Worm (Caenorhabditis elegans): ENCODE results near the gene sir-2.2.

- no peak for TF ChIP-seq dao-5 (tag; optimal IDR thresholded peaks at IDR 0.05)
- TF ChIP-seq him-1 (tag; optimal IDR thresholded peaks at IDR 0.05), result no peak
Observed at ce11 chrX:13376851-13377250, 49.0 kb downstream of the sir-2.2 start, which contains the start of the genes C49F8.14 and gem-1.

All from whole organism, L4/young adult.